Fruit fly (Drosophila melanogaster): ENCODE results near the gene koko.

Gene koko

dm6 chr3R:18381014-18381512, 21.8 kb upstream of the koko start, which contains the start of gene CG7675 (continued):
- TF ChIP-seq vri (GFP tag; optimal IDR thresholded peaks at IDR 0.05) (no peak), CG4318 (GFP tag; optimal IDR thresholded peaks at IDR 0.05) (no peak), CG6276 (GFP tag; optimal IDR thresholded peaks at IDR 0.05) (no peak), fd59A (GFP tag; optimal IDR thresholded peaks at IDR 0.05) (no peak), spab (GFP tag; optimal IDR thresholded peaks at IDR 0.05) (peak; percentile 63), CG8319 (GFP tag; optimal IDR thresholded peaks at IDR 0.05) (no peak), Gug (GFP tag; IDR thresholded peaks at IDR 0.05) (no peak), CG8119 (GFP tag; IDR thresholded peaks at IDR 0.05) (peak; percentile 48; the same call in 2 of the 3 replicates), Sox15 (GFP tag; optimal IDR thresholded peaks at IDR 0.05) (no peak), Ets96B (tag; optimal IDR thresholded peaks at IDR 0.05) (peak; percentile 44), eg (GFP tag; IDR thresholded peaks at IDR 0.05) (peak; percentile 24; the same call in 1 of the 3 replicates), Eip75B (GFP tag; optimal IDR thresholded peaks at IDR 0.05) (peak; percentile 52), CG32006 (GFP tag; optimal IDR thresholded peaks at IDR 0.05) (no peak), Sox14 (GFP tag; optimal IDR thresholded peaks at IDR 0.05) (peak; percentile 12), CG6808 (GFP tag; optimal IDR thresholded peaks at IDR 0.05) (peak; percentile 76), ss (GFP tag; optimal IDR thresholded peaks at IDR 0.05) (peak; percentile 84 to 89), topi (GFP tag; optimal IDR thresholded peaks at IDR 0.05) (no peak), CG10669 (GFP tag; optimal IDR thresholded peaks at IDR 0.05) (peak; percentile 22), Sox102F (GFP tag; optimal IDR thresholded peaks at IDR 0.05) (peak; percentile 26), CG16779 (tag; optimal IDR thresholded peaks at IDR 0.05) (peak; percentile 50), CG9139 (GFP tag; optimal IDR thresholded peaks at IDR 0.05) (peak; percentile 78), CG31627 (GFP tag; optimal IDR thresholded peaks at IDR 0.05) (no peak), CG3032 (tag; optimal IDR thresholded peaks at IDR 0.05) (peak; percentile 18), acj6 (GFP tag; optimal IDR thresholded peaks at IDR 0.05) (no peak), lz (GFP tag; optimal IDR thresholded peaks at IDR 0.05) (no peak), CG10631 (GFP tag; optimal IDR thresholded peaks at IDR 0.05) (no peak), CG3919 (GFP tag; optimal IDR thresholded peaks at IDR 0.05) (peak; percentile 47), CG7368 (GFP tag; optimal IDR thresholded peaks at IDR 0.05) (no peak), Ets21C (GFP tag; optimal IDR thresholded peaks at IDR 0.05) (no peak), CG11294 (GFP tag; IDR thresholded peaks at IDR 0.05) (no peak), Eip78C (GFP tag) (no peak), Lpt (GFP tag; optimal IDR thresholded peaks at IDR 0.05) (peak; percentile 63), esn (GFP tag; optimal IDR thresholded peaks at IDR 0.05) (no peak), pdm3 (GFP tag; optimal IDR thresholded peaks at IDR 0.05) (no peak), fd85E (GFP tag; optimal IDR thresholded peaks at IDR 0.05) (no peak)

dm6 chr3R:18384972-18385371, 17.9 kb upstream of the koko start, which contains the start of gene CG14309:
Gene CG14309, minus strand, starts transcription at chr3R:18385072.
- TF ChIP-seq Sox102F (GFP tag; optimal IDR thresholded peaks at IDR 0.05): no peak
- no peak for TF ChIP-seq CG31627 (GFP tag; optimal IDR thresholded peaks at IDR 0.05)

- TF ChIP-seq CG34406 (GFP tag; optimal IDR thresholded peaks at IDR 0.05) (no peak), CG15336 (GFP tag; IDR thresholded peaks at IDR 0.05) (no peak), CG6854 (GFP tag; optimal IDR thresholded peaks at IDR 0.05) (no peak), net (GFP tag; optimal IDR thresholded peaks at IDR 0.05) (no peak), CG10669 (GFP tag; optimal IDR thresholded peaks at IDR 0.05) (no peak), dsx (GFP tag; optimal IDR thresholded peaks at IDR 0.05; ENCODE audit: poor library complexity, severe bottlenecking) (no peak)
Observed at dm6 chr3R:18385593-18385992, 17.2 kb upstream of the koko start, which contains the start of gene cona. Gene cona, plus strand, starts transcription at chr3R:18385828.
